Worm (Caenorhabditis elegans): ENCODE data around the gene farl-11.

Gene farl-11

ce11 chrII:7100838-7101237, 4.0 kb downstream of the farl-11 start, which contains the start of gene mmaa-1:
TSS of gene mmaa-1 (minus strand) at chrII:7101165.
- peak; percentile 56 for TF ChIP-seq ama-1 (optimal IDR thresholded peaks at IDR 0.05)
- no peak for TF ChIP-seq egl-5 (tag; optimal IDR thresholded peaks at IDR 0.05)
- no peak for TF ChIP-seq ceh-82 (tag; optimal IDR thresholded peaks at IDR 0.05)
- no peak for TF ChIP-seq ceh-16 (tag; optimal IDR thresholded peaks at IDR 0.05)
- TF ChIP-seq aly-2 (tag; optimal IDR thresholded peaks at IDR 0.05): no peak
- peak; percentile 37 for TF ChIP-seq lsy-12 (tag; optimal IDR thresholded peaks at IDR 0.05)
- TF ChIP-seq ceh-9 (tag; optimal IDR thresholded peaks at IDR 0.05): no peak
- TF ChIP-seq sea-2 (GFP tag; optimal IDR thresholded peaks at IDR 0.05): no peak
- no peak for TF ChIP-seq egl-27 (tag; optimal IDR thresholded peaks at IDR 0.05)
- no peak for TF ChIP-seq unc-39 (tag; optimal IDR thresholded peaks at IDR 0.05)

- TF ChIP-seq daf-12 (tag; optimal IDR thresholded peaks at IDR 0.05) (no peak), nfya-1 (tag; optimal IDR thresholded peaks at IDR 0.05; ENCODE audit: insufficient read depth) (no peak), lin-15B (tag; optimal IDR thresholded peaks at IDR 0.05) (no peak), nhr-25 (tag; optimal IDR thresholded peaks at IDR 0.05) (no peak), ZK546.5 (tag; optimal IDR thresholded peaks at IDR 0.05) (no peak), ama-1 (optimal IDR thresholded peaks at IDR 0.05) (peak; percentile 30), mml-1 (tag; optimal IDR thresholded peaks at IDR 0.05) (no peak), fos-1 (tag; optimal IDR thresholded peaks at IDR 0.05) (no peak), nhr-28 (tag; optimal IDR thresholded peaks at IDR 0.05) (peak; percentile 32), ztf-4 (tag; optimal IDR thresholded peaks at IDR 0.05) (no peak), elt-3 (tag; optimal IDR thresholded peaks at IDR 0.05) (no peak)
Measured at ce11 chrII:7099231-7099630, 5.6 kb downstream of the farl-11 start.

DNA sequence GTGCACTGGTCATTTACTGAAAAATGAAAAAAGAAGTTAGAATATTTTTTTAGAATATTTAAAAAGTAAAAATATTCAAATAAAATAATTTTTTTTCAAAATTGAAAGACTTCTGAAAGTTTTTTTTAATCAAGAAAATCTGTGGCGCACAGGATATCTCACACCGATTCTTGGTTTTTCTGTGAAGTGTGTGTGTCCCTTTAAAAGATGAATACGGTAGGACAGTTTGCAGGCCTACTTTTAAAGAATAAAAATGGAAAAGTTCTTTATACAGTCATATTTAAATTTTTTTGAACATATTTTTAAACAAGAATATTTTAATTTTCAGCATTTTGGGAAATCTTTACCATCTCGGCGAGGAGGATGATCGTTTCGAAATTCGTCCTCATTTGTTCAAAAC, 6.3 kb downstream of the farl-11 start, which contains the start of gene mct-5:
Gene mct-5, minus strand, starts transcription at position 16 of the 400 bp plus-strand sequence.
- no peak for TF ChIP-seq eor-1 (tag; optimal IDR thresholded peaks at IDR 0.05)
- no peak for TF ChIP-seq ceh-16 (tag; optimal IDR thresholded peaks at IDR 0.05)
- TF ChIP-seq mml-1 (tag; optimal IDR thresholded peaks at IDR 0.05): no peak
- TF ChIP-seq fkh-10 (GFP tag; optimal IDR thresholded peaks at IDR 0.05): no peak
- no peak for TF ChIP-seq pqm-1 (tag; optimal IDR thresholded peaks at IDR 0.05)
- TF ChIP-seq nhr-25 (tag; optimal IDR thresholded peaks at IDR 0.05): no peak
- no peak for TF ChIP-seq nhr-43 (tag; optimal IDR thresholded peaks at IDR 0.05; ENCODE audit: poor library complexity, severe bottlenecking)
- TF ChIP-seq pha-4 (tag; optimal IDR thresholded peaks at IDR 0.05): no peak
- no peak for TF ChIP-seq jun-1 (tag; optimal IDR thresholded peaks at IDR 0.05)
- TF ChIP-seq nhr-11 (tag; optimal IDR thresholded peaks at IDR 0.05): no peak
- no peak for TF ChIP-seq tbx-2 (tag; optimal IDR thresholded peaks at IDR 0.05)
- TF ChIP-seq ceh-9 (tag; optimal IDR thresholded peaks at IDR 0.05): no peak
- TF ChIP-seq ceh-82 (tag; optimal IDR thresholded peaks at IDR 0.05): no peak
- no peak for TF ChIP-seq nfya-1 (tag; optimal IDR thresholded peaks at IDR 0.05; ENCODE audit: insufficient read depth)
- no peak for TF ChIP-seq nhr-77 (tag; optimal IDR thresholded peaks at IDR 0.05)

DNA sequence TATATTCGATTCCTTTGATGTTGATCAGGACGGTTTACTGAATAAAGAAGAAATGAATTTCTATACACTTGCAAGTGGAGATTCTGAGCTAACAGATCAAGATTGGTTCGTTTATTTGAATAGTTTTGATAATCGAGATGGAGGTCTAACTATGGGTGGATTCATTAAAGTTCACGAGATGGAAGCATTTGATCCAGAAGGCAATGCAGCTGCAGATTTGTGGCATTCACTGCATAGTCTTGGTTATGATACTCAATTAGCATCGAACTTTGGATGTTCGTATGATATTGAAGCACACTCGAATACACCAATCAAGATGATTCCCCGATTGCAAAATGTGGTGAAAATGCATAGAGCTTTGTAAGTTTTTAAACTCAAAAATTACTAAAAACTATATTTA, 8.9 kb downstream of the farl-11 start:
- TF ChIP-seq nfya-1 (tag; optimal IDR thresholded peaks at IDR 0.05; ENCODE audit: insufficient read depth) (no peak), sea-2 (GFP tag; optimal IDR thresholded peaks at IDR 0.05) (no peak), skn-1 (tag; optimal IDR thresholded peaks at IDR 0.05) (no peak), aly-2 (tag; optimal IDR thresholded peaks at IDR 0.05) (no peak), nhr-67 (tag; optimal IDR thresholded peaks at IDR 0.05) (no peak), nhr-237 (tag; optimal IDR thresholded peaks at IDR 0.05) (no peak), lsy-12 (tag; optimal IDR thresholded peaks at IDR 0.05) (no peak), unc-62 (GFP tag; optimal IDR thresholded peaks at IDR 0.05) (no peak)

DNA sequence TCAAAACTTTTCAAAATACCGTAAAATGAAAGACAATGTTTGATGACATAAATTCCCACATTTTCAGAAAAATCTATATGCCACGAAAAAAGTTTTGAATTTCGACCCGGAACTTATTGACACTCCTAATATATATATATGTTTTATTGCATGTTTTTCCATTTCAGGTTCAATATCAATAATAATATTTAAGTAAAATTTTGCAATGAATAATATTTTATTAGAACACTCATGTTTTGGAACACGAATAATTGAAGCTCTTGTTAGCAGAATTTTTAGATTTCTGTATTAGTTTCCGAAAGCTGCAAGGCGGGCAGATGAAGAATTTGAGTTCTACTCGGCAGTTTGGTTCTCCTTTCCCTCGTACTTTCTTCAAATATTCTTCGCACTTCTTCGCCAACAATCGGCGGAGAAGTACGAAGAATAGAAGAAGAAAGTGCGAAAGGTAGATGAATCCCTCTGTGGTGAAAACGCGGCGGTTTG, 11.5 kb downstream of the farl-11 start, which contains the start of gene T02G5.3:
Gene T02G5.3, plus strand, starts transcription at position 51 of the 483 bp plus-strand sequence.
- TF ChIP-seq elt-2 (tag; optimal IDR thresholded peaks at IDR 0.05): no peak
- no peak for TF ChIP-seq egl-27 (tag; optimal IDR thresholded peaks at IDR 0.05)
- no peak for TF ChIP-seq ztf-4 (tag; optimal IDR thresholded peaks at IDR 0.05)
- no peak for TF ChIP-seq aly-2 (tag; optimal IDR thresholded peaks at IDR 0.05)
- no peak for TF ChIP-seq fkh-10 (GFP tag; optimal IDR thresholded peaks at IDR 0.05)
- TF ChIP-seq lin-39 (tag; optimal IDR thresholded peaks at IDR 0.05): no peak
- no peak for TF ChIP-seq elt-3 (tag; optimal IDR thresholded peaks at IDR 0.05)
- TF ChIP-seq nfya-1 (tag; optimal IDR thresholded peaks at IDR 0.05; ENCODE audit: insufficient read depth): no peak

Data from whole organism, L3 larva.